Fruit fly (Drosophila melanogaster) S2 (cell line): ENCODE data around the gene Myo61F.

Experiments
- CG8478 ChIP-seq: fragments of >200 bp; optimal IDR thresholded peaks from 2 replicates; lab custom pipeline; 2018
- CTCF ChIP-seq, 2 experiments: fragments of >200 bp; optimal IDR thresholded peaks; 2 replicates each; lab custom pipeline; 2018

DNA sequence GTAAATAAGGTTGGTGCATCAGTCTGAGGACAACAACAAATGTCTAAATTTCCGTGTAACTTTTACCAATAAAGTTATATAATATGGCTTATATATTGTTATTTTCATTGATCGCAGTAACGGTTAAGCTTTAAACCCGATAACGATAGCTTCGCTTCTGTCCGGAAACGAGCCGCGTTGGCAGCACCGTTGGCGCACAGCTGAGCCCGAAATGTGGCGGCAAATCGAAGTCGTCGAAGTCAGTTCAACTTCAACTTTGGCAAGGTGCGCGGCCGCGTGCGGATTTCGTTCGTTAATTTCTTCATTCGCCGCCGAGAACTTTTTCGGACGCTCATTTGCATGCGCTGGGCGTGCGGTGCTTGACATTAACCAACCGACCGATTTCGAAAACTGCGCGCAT, at the start of gene Myo61F:
- no peak for TF ChIP-seq CG8478 (lab: Kevin White, UChicago)
- TF ChIP-seq CTCF (optimal IDR thresholded peaks at IDR 0.05; lab: Kevin White, UChicago) = no peak
